Worm (Caenorhabditis elegans) whole organism, L2 larva: ENCODE results near the gene cdr-1.

Experiments
- aly-2 ChIP-seq: fragments of 150-350 bp; optimal IDR thresholded peaks from 2 replicates; lab custom pipeline; 2014; ENCODE audit warnings: missing biosample characterization, missing genetic modification characterization
- blmp-1 ChIP-seq: sonication (generic microtip); optimal IDR thresholded peaks from 2 replicates; lab custom pipeline; 2017; ENCODE audit warnings: missing genetic modification characterization, mild to moderate bottlenecking, missing compliant biosample characterization, antibody characterized with exemption, moderate library complexity; ENCODE audit not compliant: insufficient read depth

DNA sequence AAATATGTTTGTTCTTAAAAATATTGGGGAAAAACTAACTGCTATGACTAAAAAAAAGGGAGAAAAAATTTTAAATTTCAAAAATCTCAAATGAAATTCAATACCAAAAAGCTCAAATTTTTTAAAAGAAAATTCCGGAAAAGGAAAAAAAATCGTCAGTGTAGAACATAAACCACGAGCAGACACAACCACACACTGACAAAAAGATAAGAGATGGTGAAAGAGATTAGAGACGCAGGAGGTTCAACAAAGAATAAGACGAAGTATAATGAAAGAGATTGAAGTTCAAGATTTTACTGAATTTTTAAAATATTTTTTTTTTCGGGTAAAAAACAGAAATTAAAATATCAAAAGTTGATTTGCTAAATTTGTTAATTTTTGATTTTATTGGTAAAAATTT lies 41.1 kb upstream of the cdr-1 start:
- TF ChIP-seq blmp-1 (tag; lab: Kevin White, UChicago) (no peak), aly-2 (tag; lab: Kevin White, UChicago) (no peak)
